Worm (Caenorhabditis elegans) whole organism, L3 larva: ENCODE measurements around the gene F44A2.3.

Source experiments
- R02D3.7 ChIP-seq: fragments of 150-350 bp; optimal IDR thresholded peaks from 2 replicates; lab custom pipeline; 2014; ENCODE audit warnings: missing biosample characterization, missing genetic modification characterization
- ZK546.5 ChIP-seq: sonication (generic microtip); optimal IDR thresholded peaks from 2 replicates; lab custom pipeline; 2017; ENCODE audit warnings: missing biosample characterization, missing genetic modification characterization
- aly-2 ChIP-seq: fragments of 150-350 bp; optimal IDR thresholded peaks from 2 replicates; lab custom pipeline; 2014; ENCODE audit warnings: missing biosample characterization, missing genetic modification characterization
- ama-1 ChIP-seq: fragments of 150-350 bp; optimal IDR thresholded peaks from 2 replicates; lab custom pipeline; 2018
- ceh-16 ChIP-seq: sonication (generic microtip); optimal IDR thresholded peaks from 2 replicates; lab custom pipeline; 2017; ENCODE audit warnings: missing biosample characterization, missing genetic modification characterization
- ceh-28 ChIP-seq: fragments of 150-350 bp; optimal IDR thresholded peaks from 2 replicates; lab custom pipeline; 2014; ENCODE audit warnings: missing biosample characterization, missing genetic modification reagents, missing genetic modification characterization
- ceh-82 ChIP-seq: fragments of 150-350 bp; optimal IDR thresholded peaks from 2 replicates; lab custom pipeline; 2014; ENCODE audit warnings: missing biosample characterization, missing genetic modification characterization
- ceh-9 ChIP-seq: sonication (generic microtip); optimal IDR thresholded peaks from 2 replicates; lab custom pipeline; 2018; ENCODE audit warnings: missing biosample characterization, missing genetic modification characterization
- daf-12 ChIP-seq: fragments of 150-350 bp; optimal IDR thresholded peaks from 2 replicates; lab custom pipeline; 2014; ENCODE audit warnings: missing biosample characterization, missing genetic modification reagents, missing genetic modification characterization
- egl-27 ChIP-seq: sonication (generic microtip); optimal IDR thresholded peaks from 4 replicates; lab custom pipeline; 2017; ENCODE audit warnings: missing biosample characterization, missing genetic modification reagents, missing genetic modification characterization
- egl-5 ChIP-seq: fragments of 150-350 bp; optimal IDR thresholded peaks from 2 replicates; lab custom pipeline; 2017; ENCODE audit warnings: missing biosample characterization, missing genetic modification reagents, missing genetic modification characterization, inconsistent platforms
- elt-1 ChIP-seq: fragments of 150-350 bp; optimal IDR thresholded peaks from 2 replicates; lab custom pipeline; 2014; ENCODE audit warnings: missing biosample characterization, missing genetic modification characterization
- elt-2 ChIP-seq: sonication (generic microtip); optimal IDR thresholded peaks from 2 replicates; lab custom pipeline; 2016; ENCODE audit warnings: missing genetic modification reagents, mild to moderate bottlenecking, missing genetic modification characterization, missing compliant biosample characterization
- elt-3 ChIP-seq, 3 experiments: fragments of 150-350 bp in 1 of 3; sonication (generic microtip) in 2 of 3; optimal IDR thresholded peaks; 2 replicates in 2 of 3; 4 replicates in 1 of 3; lab custom pipeline; 2014 to 2017; ENCODE audit warnings: missing biosample characterization in 3 of 3, missing genetic modification characterization in 3 of 3
- eor-1 ChIP-seq, 2 experiments: fragments of 150-350 bp; optimal IDR thresholded peaks; 2 replicates each; lab custom pipeline; 2014 to 2018; ENCODE audit warnings: missing biosample characterization in 2 of 2, missing genetic modification characterization in 2 of 2
- fkh-10 ChIP-seq: sonication (generic microtip); optimal IDR thresholded peaks from 2 replicates; lab custom pipeline; 2017; ENCODE audit warnings: missing biosample characterization, missing genetic modification reagents, missing genetic modification characterization
- fkh-2 ChIP-seq: fragments of 150-350 bp; optimal IDR thresholded peaks from 2 replicates; lab custom pipeline; 2014; ENCODE audit warnings: missing biosample characterization, missing genetic modification reagents, missing genetic modification characterization
- fos-1 ChIP-seq: fragments of 150-350 bp; optimal IDR thresholded peaks from 2 replicates; lab custom pipeline; 2014; ENCODE audit warnings: missing biosample characterization, missing genetic modification characterization
- hmg-11 ChIP-seq: sonication (generic microtip); optimal IDR thresholded peaks from 2 replicates; lab custom pipeline; 2016; ENCODE audit warnings: missing genetic modification characterization, missing compliant biosample characterization
- jun-1 ChIP-seq: fragments of 150-350 bp; optimal IDR thresholded peaks from 2 replicates; lab custom pipeline; 2014; ENCODE audit warnings: missing biosample characterization, missing genetic modification reagents, missing genetic modification characterization
- lin-15B ChIP-seq: fragments of 150-350 bp; optimal IDR thresholded peaks from 2 replicates; lab custom pipeline; 2014; ENCODE audit warnings: missing biosample characterization, missing genetic modification characterization
- lin-39 ChIP-seq: fragments of 150-350 bp; optimal IDR thresholded peaks from 2 replicates; lab custom pipeline; 2018; ENCODE audit warnings: missing biosample characterization, missing genetic modification reagents, missing genetic modification characterization
- lsy-12 ChIP-seq: sonication (generic microtip); optimal IDR thresholded peaks from 2 replicates; lab custom pipeline; 2016; ENCODE audit warnings: mild to moderate bottlenecking, missing genetic modification characterization, missing compliant biosample characterization
- mdl-1 ChIP-seq: fragments of 150-350 bp; optimal IDR thresholded peaks from 2 replicates; lab custom pipeline; 2014; ENCODE audit warnings: missing biosample characterization, missing genetic modification characterization
- mml-1 ChIP-seq: fragments of 150-350 bp; sonication (generic microtip); optimal IDR thresholded peaks from 3 replicates; lab custom pipeline; 2014; ENCODE audit warnings: missing biosample characterization, missing genetic modification characterization
- nfya-1 ChIP-seq: sonication (generic microtip); optimal IDR thresholded peaks from 2 replicates; lab custom pipeline; 2017; ENCODE audit warnings: missing genetic modification characterization, mild to moderate bottlenecking, missing compliant biosample characterization, antibody characterized with exemption, moderate library complexity; ENCODE audit not compliant: insufficient read depth
- nhr-11 ChIP-seq: fragments of 150-350 bp; optimal IDR thresholded peaks from 2 replicates; lab custom pipeline; 2014; ENCODE audit warnings: missing biosample characterization, missing genetic modification characterization
- nhr-12 ChIP-seq: fragments of 150-350 bp; optimal IDR thresholded peaks from 2 replicates; lab custom pipeline; 2014; ENCODE audit warnings: missing biosample characterization, missing genetic modification characterization
- nhr-23 ChIP-seq: fragments of 150-350 bp; optimal IDR thresholded peaks from 2 replicates; lab custom pipeline; 2014; ENCODE audit warnings: missing biosample characterization, missing genetic modification reagents, missing genetic modification characterization
- nhr-25 ChIP-seq: sonication (generic microtip); optimal IDR thresholded peaks from 2 replicates; lab custom pipeline; 2017; ENCODE audit warnings: missing biosample characterization, missing genetic modification characterization
- nhr-28 ChIP-seq: fragments of 150-350 bp; optimal IDR thresholded peaks from 2 replicates; lab custom pipeline; 2014; ENCODE audit warnings: missing biosample characterization, missing genetic modification characterization
- nhr-43 ChIP-seq: sonication (generic microtip); optimal IDR thresholded peaks from 2 replicates; lab custom pipeline; 2016; ENCODE audit warnings: mild to moderate bottlenecking, missing genetic modification characterization, missing compliant biosample characterization; ENCODE audit not compliant: poor library complexity, severe bottlenecking
- nhr-67 ChIP-seq: fragments of 150-350 bp; optimal IDR thresholded peaks from 2 replicates; lab custom pipeline; 2014; ENCODE audit warnings: missing biosample characterization, missing genetic modification characterization
- nhr-76 ChIP-seq: fragments of 150-350 bp; sonication (generic microtip); optimal IDR thresholded peaks from 5 replicates; lab custom pipeline; 2014; ENCODE audit warnings: missing biosample characterization, missing genetic modification characterization
- nhr-77 ChIP-seq: fragments of 150-350 bp; optimal IDR thresholded peaks from 2 replicates; lab custom pipeline; 2014; ENCODE audit warnings: missing biosample characterization, missing genetic modification characterization
- pha-4 ChIP-seq: fragments of 150-350 bp; optimal IDR thresholded peaks from 2 replicates; lab custom pipeline; 2014; ENCODE audit warnings: missing biosample characterization, missing genetic modification reagents, missing genetic modification characterization
- pqm-1 ChIP-seq: fragments of 150-350 bp; optimal IDR thresholded peaks from 2 replicates; lab custom pipeline; 2017; ENCODE audit warnings: missing biosample characterization, missing genetic modification characterization, inconsistent platforms
- sea-2 ChIP-seq: fragments of 150-350 bp; sonication (generic microtip); optimal IDR thresholded peaks from 4 replicates; lab custom pipeline; 2014; ENCODE audit warnings: missing biosample characterization, missing genetic modification reagents, missing genetic modification characterization
- skn-1 ChIP-seq: fragments of 150-350 bp; optimal IDR thresholded peaks from 2 replicates; lab custom pipeline; 2014; ENCODE audit warnings: missing biosample characterization, missing genetic modification characterization
- snpc-4 ChIP-seq: fragments of 150-350 bp; optimal IDR thresholded peaks from 2 replicates; lab custom pipeline; 2014; ENCODE audit warnings: missing biosample characterization, missing genetic modification characterization
- tbx-2 ChIP-seq: sonication (generic microtip); optimal IDR thresholded peaks from 2 replicates; lab custom pipeline; 2016; ENCODE audit warnings: mild to moderate bottlenecking, missing genetic modification characterization, missing compliant biosample characterization
- unc-39 ChIP-seq: sonication (generic microtip); optimal IDR thresholded peaks from 4 replicates; lab custom pipeline; 2017; ENCODE audit warnings: missing biosample characterization, missing genetic modification characterization
- unc-62 ChIP-seq: fragments of 150-350 bp; sonication (generic microtip); optimal IDR thresholded peaks from 4 replicates; lab custom pipeline; 2014; ENCODE audit warnings: missing biosample characterization, missing genetic modification reagents, missing genetic modification characterization
- ztf-4 ChIP-seq: fragments of 150-350 bp; optimal IDR thresholded peaks from 2 replicates; lab custom pipeline; 2014; ENCODE audit warnings: missing biosample characterization, missing genetic modification characterization

Gene F44A2.3

DNA sequence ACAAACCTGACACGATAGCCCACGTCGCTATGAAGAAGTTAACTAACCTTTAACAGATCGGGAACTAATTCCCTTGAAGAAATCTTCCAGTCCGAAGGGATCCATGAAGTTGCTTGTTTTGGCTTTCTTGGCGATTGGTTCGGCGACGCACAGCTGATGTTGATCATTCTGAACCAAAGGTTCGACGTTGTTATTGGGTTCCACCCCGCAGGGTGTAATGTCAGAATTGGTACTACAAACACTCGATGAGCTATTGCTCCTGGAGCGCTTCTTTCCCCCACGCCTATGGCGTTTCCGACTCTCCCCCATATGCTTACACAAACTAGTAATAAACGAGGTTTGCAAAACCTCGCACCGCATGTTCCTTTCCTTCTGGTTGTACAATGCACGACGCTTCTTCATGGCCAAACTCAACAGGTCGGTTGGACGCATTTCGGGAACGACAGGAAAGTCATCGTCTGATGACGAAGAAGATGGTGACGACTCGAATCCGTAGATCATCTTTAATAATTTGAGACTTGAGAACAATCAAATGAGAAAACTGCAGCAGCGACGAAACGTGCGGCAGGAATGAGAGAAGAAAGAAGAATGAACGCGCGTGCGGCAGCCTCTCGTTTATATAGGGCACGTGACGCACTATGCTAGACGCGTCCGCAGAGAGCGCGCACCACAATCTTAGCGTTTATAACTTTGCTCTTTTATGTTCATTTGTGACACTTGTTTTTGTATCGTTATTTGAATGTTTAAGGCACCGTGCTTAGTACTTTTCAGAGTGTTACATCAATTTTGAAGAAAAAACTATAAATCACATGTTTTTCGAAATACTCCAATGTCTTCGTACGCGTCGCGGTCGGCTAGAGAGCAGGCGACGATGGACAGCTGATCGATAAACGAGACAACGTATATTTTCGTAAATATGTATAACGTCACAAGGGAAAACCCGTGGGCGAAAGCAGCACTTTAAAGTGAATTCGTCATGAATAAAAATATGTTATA is 38.7 kb downstream of the F44A2.3 start, which contains the start of gene tos-1 (continued):
- peak; percentile 90 for TF ChIP-seq lin-39
- TF ChIP-seq mdl-1 (tag; lab: Kevin White, UChicago), result peak; percentile 97
- peak; percentile 75 for TF ChIP-seq hmg-11
- peak; percentile 12 for TF ChIP-seq mml-1 (tag; lab: Kevin White, UChicago)
- TF ChIP-seq ZK546.5 (tag; lab: Kevin White, UChicago), result peak; percentile 47
- TF ChIP-seq unc-39 (tag; lab: Kevin White, UChicago), result no peak
- no peak for TF ChIP-seq nhr-67
- no peak for TF ChIP-seq fkh-2 (tag; lab: Kevin White, UChicago)
- TF ChIP-seq ama-1 (lab: Kevin White, UChicago), result peak; percentile 100
- TF ChIP-seq ceh-82 (tag; lab: Kevin White, UChicago), result peak; percentile 91
- TF ChIP-seq nhr-77 (tag; lab: Kevin White, UChicago), result peak; percentile 62
- TF ChIP-seq tbx-2 (tag; lab: Kevin White, UChicago), result peak; percentile 94
- no peak for TF ChIP-seq ceh-9 (tag; lab: Kevin White, UChicago)
- peak; percentile 73 for TF ChIP-seq nhr-28 (tag; lab: Kevin White, UChicago)
- TF ChIP-seq snpc-4 (tag; lab: Kevin White, UChicago), result peak; percentile 53
- no peak for TF ChIP-seq aly-2 (tag; lab: Kevin White, UChicago)
- TF ChIP-seq pha-4, result peak; percentile 98
- no peak for TF ChIP-seq nhr-12 (tag; lab: Kevin White, UChicago)
- TF ChIP-seq egl-5 (tag; lab: Kevin White, UChicago), result peak; percentile 96
- TF ChIP-seq jun-1 (tag; lab: Kevin White, UChicago), result peak; percentile 98
- peak; percentile 75 for TF ChIP-seq egl-27 (tag; lab: Kevin White, UChicago)
- TF ChIP-seq nhr-25 (tag; lab: Kevin White, UChicago), result peak; percentile 99
- TF ChIP-seq unc-62, result peak; percentile 73
- TF ChIP-seq sea-2 (GFP tag; lab: Kevin White, UChicago), result peak; percentile 90
- peak; percentile 96 for TF ChIP-seq fkh-10
- TF ChIP-seq elt-1 (tag; lab: Kevin White, UChicago), result peak; percentile 43
- TF ChIP-seq lin-15B (tag; lab: Kevin White, UChicago), result peak; percentile 86

DNA sequence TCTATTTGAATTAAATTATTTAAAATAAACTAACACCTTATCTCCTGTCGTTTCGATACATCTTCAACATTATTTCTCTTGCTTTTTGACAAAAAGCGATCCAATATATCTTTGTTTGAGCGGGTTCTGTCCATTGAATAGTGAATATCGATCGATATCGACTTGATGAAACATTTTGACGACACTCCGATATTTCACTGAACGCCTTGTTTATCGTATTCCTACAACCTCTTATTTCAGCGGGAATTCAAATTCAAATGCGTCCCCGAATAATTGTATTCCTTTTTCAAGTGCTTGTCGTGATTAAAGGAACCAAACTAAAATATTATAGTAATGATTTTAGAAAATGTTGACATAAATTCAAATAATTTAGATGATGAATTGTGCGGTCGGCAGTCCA is 41.6 kb downstream of the F44A2.3 start, which contains the start of the genes K07B1.7 and try-5:
Gene K07B1.7, minus strand, starts transcription at position 159 of the 400 bp plus-strand sequence.
Gene try-5, plus strand, starts transcription at position 241 of the 400 bp plus-strand sequence.
- TF ChIP-seq nhr-25 (tag; lab: Kevin White, UChicago), result peak; percentile 62
- no peak for TF ChIP-seq pqm-1 (tag; lab: Kevin White, UChicago)
- peak; percentile 82 for TF ChIP-seq nfya-1
- TF ChIP-seq mml-1 (tag; lab: Kevin White, UChicago), result no peak
- TF ChIP-seq ZK546.5 (tag; lab: Kevin White, UChicago), result no peak
- TF ChIP-seq ceh-82 (tag; lab: Kevin White, UChicago), result no peak
- TF ChIP-seq nhr-77 (tag; lab: Kevin White, UChicago), result no peak
- TF ChIP-seq snpc-4 (tag; lab: Kevin White, UChicago), result no peak
- no peak for TF ChIP-seq fos-1 (tag; lab: Kevin White, UChicago)
- no peak for TF ChIP-seq ceh-9 (tag; lab: Kevin White, UChicago)
- TF ChIP-seq elt-3 (tag; optimal IDR thresholded peaks at IDR 0.05; lab: Kevin White, UChicago), result no peak
- no peak for TF ChIP-seq sea-2 (GFP tag; lab: Kevin White, UChicago)
- TF ChIP-seq nhr-11 (tag; lab: Kevin White, UChicago), result no peak
- no peak for TF ChIP-seq ama-1 (lab: Kevin White, UChicago)
- no peak for TF ChIP-seq ceh-16 (tag; lab: Kevin White, UChicago)
- TF ChIP-seq lin-15B (tag; lab: Kevin White, UChicago), result peak; percentile 64
- no peak for TF ChIP-seq nhr-28 (tag; lab: Kevin White, UChicago)
- no peak for TF ChIP-seq fkh-10
- TF ChIP-seq eor-1 (tag; optimal IDR thresholded peaks at IDR 0.05; lab: Kevin White, UChicago), result no peak
- TF ChIP-seq elt-1 (tag; lab: Kevin White, UChicago), result no peak
- TF ChIP-seq ztf-4 (tag; lab: Kevin White, UChicago), result no peak
- TF ChIP-seq elt-2 (tag; lab: Kevin White, UChicago), result no peak
- TF ChIP-seq daf-12 (tag; lab: Kevin White, UChicago), result no peak
- TF ChIP-seq ceh-28 (tag; lab: Kevin White, UChicago), result peak; percentile 94
- TF ChIP-seq nhr-43 (tag; lab: Kevin White, UChicago), result no peak
- TF ChIP-seq lsy-12 (tag; lab: Kevin White, UChicago), result no peak
- TF ChIP-seq pha-4, result peak; percentile 85
- peak; percentile 61 for TF ChIP-seq skn-1
- no peak for TF ChIP-seq egl-27 (tag; lab: Kevin White, UChicago)
- no peak for TF ChIP-seq unc-39 (tag; lab: Kevin White, UChicago)
- TF ChIP-seq jun-1 (tag; lab: Kevin White, UChicago), result no peak
- no peak for TF ChIP-seq nhr-76 (tag; lab: Kevin White, UChicago)
- TF ChIP-seq egl-5 (tag; lab: Kevin White, UChicago), result peak; percentile 54
- TF ChIP-seq nhr-12 (tag; lab: Kevin White, UChicago), result no peak
- TF ChIP-seq lin-39, result peak; percentile 12
- TF ChIP-seq nhr-23 (tag; lab: Kevin White, UChicago), result no peak
- TF ChIP-seq R02D3.7 (tag; lab: Kevin White, UChicago), result peak; percentile 96
- no peak for TF ChIP-seq fkh-2 (tag; lab: Kevin White, UChicago)
